Worm (Caenorhabditis elegans) whole organism, L1 larva: Measurements from ENCODE around the gene fbxa-48.

ENCODE experiments used
- C04F5.9 ChIP-seq: sonication (generic microtip); optimal IDR thresholded peaks from 2 replicates; lab custom pipeline; 2016; ENCODE audit warnings: missing genetic modification characterization, missing compliant biosample characterization
- Y116A8C.19 ChIP-seq: sonication (generic microtip); optimal IDR thresholded peaks from 2 replicates; lab custom pipeline; 2016; ENCODE audit warnings: missing compliant biosample characterization, missing genetic modification characterization, borderline replicate concordance
- aha-1 ChIP-seq: fragments of 150-350 bp; optimal IDR thresholded peaks from 2 replicates; lab custom pipeline; 2014; ENCODE audit warnings: missing biosample characterization, missing genetic modification characterization
- alr-1 ChIP-seq: fragments of 200-800 bp; sonication (Bioruptor generic); optimal IDR thresholded peaks from 2 replicates; lab custom pipeline; 2018; ENCODE audit warnings: borderline replicate concordance, mild to moderate bottlenecking, missing genetic modification characterization, missing compliant biosample characterization
- ceh-63 ChIP-seq: fragments of 200-800 bp; sonication (Bioruptor generic); optimal IDR thresholded peaks from 2 replicates; lab custom pipeline; 2018; ENCODE audit warnings: mild to moderate bottlenecking, missing genetic modification characterization, missing compliant biosample characterization
- ceh-82 ChIP-seq, 3 experiments: fragments of 150-350 bp in 1 of 3; sonication (generic microtip) in 2 of 3; optimal IDR thresholded peaks; 2 replicates each; lab custom pipeline; 2014 to 2017; ENCODE audit warnings: missing biosample characterization in 3 of 3, missing genetic modification characterization in 3 of 3
- ceh-90 ChIP-seq: sonication (generic microtip); optimal IDR thresholded peaks from 2 replicates; lab custom pipeline; 2016; ENCODE audit warnings: missing genetic modification characterization, missing compliant biosample characterization
- dpl-1 ChIP-seq, 3 experiments: fragments of 150-350 bp in 2 of 3; sonication (generic microtip) in 1 of 3; optimal IDR thresholded peaks; 2 replicates each; lab custom pipeline; 2014 to 2017; ENCODE audit warnings: missing biosample characterization in 3 of 3, missing genetic modification characterization in 3 of 3, missing genetic modification reagents in 3 of 3
- efl-1 ChIP-seq, 4 experiments: fragments of 150-350 bp; optimal IDR thresholded peaks in 3 of 4; peaks in 1 of 4; 1 replicate in 1 of 4; 2 replicates in 3 of 4; lab custom pipeline; 2014; ENCODE audit warnings: missing biosample characterization in 2 of 4, missing genetic modification characterization in 2 of 4, missing genetic modification reagents in 2 of 4
- elt-2 ChIP-seq: sonication (generic microtip); optimal IDR thresholded peaks from 2 replicates; lab custom pipeline; 2016; ENCODE audit warnings: missing genetic modification characterization, mild to moderate bottlenecking, inconsistent platforms, missing compliant biosample characterization, missing genetic modification reagents
- elt-3 ChIP-seq, 6 experiments: fragments of 150-350 bp in 1 of 6; sonication (generic microtip); optimal IDR thresholded peaks; 2 replicates each; lab custom pipeline; 2017 to 2018; ENCODE audit warnings: missing biosample characterization in 6 of 6, missing genetic modification characterization in 6 of 6, inconsistent platforms in 1 of 6
- fkh-10 ChIP-seq: sonication (generic microtip); optimal IDR thresholded peaks from 2 replicates; lab custom pipeline; 2017; ENCODE audit warnings: missing biosample characterization, missing genetic modification reagents, missing genetic modification characterization
- fos-1 ChIP-seq: fragments of 150-350 bp; optimal IDR thresholded peaks from 2 replicates; lab custom pipeline; 2014; ENCODE audit warnings: missing biosample characterization, missing genetic modification characterization
- grh-1 ChIP-seq: fragments of 200-800 bp; sonication (Bioruptor generic); IDR thresholded peaks from 2 replicates; pipeline ENCODE4 v1.3.6; 2022; ENCODE audit warnings: missing genetic modification reagents, missing genetic modification characterization, missing compliant biosample characterization
- hlh-17 ChIP-seq: fragments of 200-800 bp; sonication (Bioruptor generic); optimal IDR thresholded peaks from 2 replicates; lab custom pipeline; 2018; ENCODE audit warnings: missing genetic modification characterization, mild to moderate bottlenecking, missing compliant biosample characterization, moderate library complexity, borderline replicate concordance
- hlh-4 ChIP-seq: sonication (generic microtip); optimal IDR thresholded peaks from 2 replicates; lab custom pipeline; 2016; ENCODE audit warnings: mild to moderate bottlenecking, missing genetic modification characterization, missing compliant biosample characterization
- isw-1 ChIP-seq: fragments of 200-800 bp; sonication (Bioruptor generic); IDR thresholded peaks from 2 replicates; pipeline ENCODE4 v1.3.6; 2022; ENCODE audit warnings: missing genetic modification characterization, missing compliant biosample characterization
- lin-13 ChIP-seq: fragments of 150-350 bp; optimal IDR thresholded peaks from 2 replicates; lab custom pipeline; 2014; ENCODE audit warnings: missing biosample characterization, missing genetic modification reagents, missing genetic modification characterization
- lin-35 ChIP-seq, 2 experiments: fragments of 150-350 bp; optimal IDR thresholded peaks; 2 replicates each; lab custom pipeline; 2014; ENCODE audit warnings: missing biosample characterization in 2 of 2, missing genetic modification characterization in 2 of 2, missing genetic modification reagents in 2 of 2
- lsy-2 ChIP-seq, 2 experiments: fragments of 150-350 bp; optimal IDR thresholded peaks; 2 replicates each; lab custom pipeline; 2014; ENCODE audit warnings: missing biosample characterization in 2 of 2, missing genetic modification characterization in 2 of 2
- mab-9 ChIP-seq: fragments of 200-800 bp; sonication (Bioruptor generic); IDR thresholded peaks from 2 replicates; pipeline ENCODE4 v1.3.6; 2022; ENCODE audit warnings: missing genetic modification reagents, missing genetic modification characterization, missing compliant biosample characterization
- mef-2 ChIP-seq: fragments of 150-350 bp; optimal IDR thresholded peaks from 2 replicates; lab custom pipeline; 2014; ENCODE audit warnings: missing biosample characterization, missing genetic modification characterization
- nhr-28 ChIP-seq: fragments of 150-350 bp; optimal IDR thresholded peaks from 2 replicates; lab custom pipeline; 2014; ENCODE audit warnings: missing biosample characterization, missing genetic modification characterization
- nhr-84 ChIP-seq: sonication (generic microtip); optimal IDR thresholded peaks from 2 replicates; lab custom pipeline; 2017; ENCODE audit warnings: missing biosample characterization, missing genetic modification characterization
- nhr-85 ChIP-seq: sonication (generic microtip); peaks from one replicate; lab custom pipeline; 2016; ENCODE audit warnings: missing genetic modification characterization, inconsistent platforms, missing compliant biosample characterization
- pax-3 ChIP-seq: fragments of 200-800 bp; sonication (Bioruptor generic); optimal IDR thresholded peaks from 2 replicates; lab custom pipeline; 2018; ENCODE audit warnings: mild to moderate bottlenecking, missing genetic modification characterization, moderate library complexity, missing compliant biosample characterization
- skn-1 ChIP-seq: fragments of 150-350 bp; optimal IDR thresholded peaks from 2 replicates; lab custom pipeline; 2014; ENCODE audit warnings: missing biosample characterization, missing genetic modification characterization
- sptf-1 ChIP-seq: fragments of 150-350 bp; optimal IDR thresholded peaks from 2 replicates; lab custom pipeline; 2014; ENCODE audit warnings: missing biosample characterization, missing genetic modification characterization
- sup-37 ChIP-seq: fragments of 200-800 bp; sonication (Bioruptor generic); optimal IDR thresholded peaks from 2 replicates; lab custom pipeline; 2018; ENCODE audit warnings: mild to moderate bottlenecking, missing genetic modification characterization, missing compliant biosample characterization
- swsn-7 ChIP-seq: sonication (generic microtip); optimal IDR thresholded peaks from 2 replicates; lab custom pipeline; 2016; ENCODE audit warnings: missing genetic modification characterization, missing compliant biosample characterization
- tbx-2 ChIP-seq: sonication (generic microtip); optimal IDR thresholded peaks from 2 replicates; lab custom pipeline; 2016; ENCODE audit warnings: missing genetic modification characterization, missing compliant biosample characterization
- unc-30 ChIP-seq: sonication (generic microtip); optimal IDR thresholded peaks from 2 replicates; lab custom pipeline; 2017; ENCODE audit warnings: missing biosample characterization, missing genetic modification characterization
- unc-62 ChIP-seq: fragments of 150-350 bp; optimal IDR thresholded peaks from 2 replicates; lab custom pipeline; 2014; ENCODE audit warnings: missing biosample characterization, missing genetic modification reagents, missing genetic modification characterization
- unc-86 ChIP-seq: sonication (generic microtip); optimal IDR thresholded peaks from 2 replicates; lab custom pipeline; 2016; ENCODE audit warnings: missing genetic modification characterization, missing compliant biosample characterization
- ztf-4 ChIP-seq: fragments of 150-350 bp; optimal IDR thresholded peaks from 2 replicates; lab custom pipeline; 2014; ENCODE audit warnings: missing biosample characterization, missing genetic modification characterization

Gene fbxa-48

ce11 chrIII:2251348-2251747 lies 20.6 kb downstream of the fbxa-48 start, which contains the start of gene fbxa-7:
TSS of gene fbxa-7 (minus strand) at chrIII:2251448.
- no peak for TF ChIP-seq sup-37 (GFP tag; lab: Kevin White, UChicago)
- TF ChIP-seq mef-2 (tag; lab: Kevin White, UChicago): no peak
- no peak for TF ChIP-seq lsy-2 (tag; optimal IDR thresholded peaks at IDR 0.05; lab: Kevin White, UChicago)
- TF ChIP-seq unc-62: no peak
- no peak for TF ChIP-seq isw-1
- no peak for TF ChIP-seq skn-1 (tag; lab: Kevin White, UChicago)
- TF ChIP-seq mab-9: no peak
- TF ChIP-seq nhr-85: no peak
- no peak for TF ChIP-seq ceh-90 (tag; lab: Kevin White, UChicago)
- TF ChIP-seq nhr-84 (tag; lab: Kevin White, UChicago): no peak
- TF ChIP-seq sptf-1 (tag; lab: Kevin White, UChicago): no peak
- TF ChIP-seq ceh-63 (GFP tag; lab: Kevin White, UChicago): no peak
- no peak for TF ChIP-seq unc-30 (tag; lab: Kevin White, UChicago)
- TF ChIP-seq aha-1 (tag; lab: Kevin White, UChicago): no peak
- TF ChIP-seq ztf-4 (tag; lab: Kevin White, UChicago): no peak
- TF ChIP-seq dpl-1 (GFP tag; optimal IDR thresholded peaks at IDR 0.05; lab: Kevin White, UChicago): no peak
- no peak for TF ChIP-seq Y116A8C.19 (tag; lab: Kevin White, UChicago)
- no peak for TF ChIP-seq C04F5.9 (tag; lab: Kevin White, UChicago)
- no peak for TF ChIP-seq ceh-82 (tag; optimal IDR thresholded peaks at IDR 0.05; lab: Kevin White, UChicago)

ce11 chrIII:2245727-2246126 lies 26.2 kb downstream of the fbxa-48 start, which contains the start of gene srd-67:
TSS of gene srd-67 (minus strand) at chrIII:2245827.
- TF ChIP-seq unc-86 (tag; lab: Kevin White, UChicago) (no peak), lin-35 (GFP tag; optimal IDR thresholded peaks at IDR 0.05; lab: Kevin White, UChicago) (no peak), skn-1 (tag; lab: Kevin White, UChicago) (no peak), tbx-2 (tag; lab: Kevin White, UChicago) (no peak), pax-3 (tag; lab: Kevin White, UChicago) (no peak), grh-1 (GFP tag; lab: Robert Waterston, UW) (no peak)

- no peak for TF ChIP-seq fkh-10 (GFP tag; lab: Kevin White, UChicago)
- no peak for TF ChIP-seq hlh-4 (tag; lab: Kevin White, UChicago)
- TF ChIP-seq efl-1 (optimal IDR thresholded peaks at IDR 0.05; lab: Kevin White, UChicago): no peak
- TF ChIP-seq efl-1 (GFP tag; optimal IDR thresholded peaks at IDR 0.05 in 1 of 2; lab: Kevin White, UChicago): no peak
- TF ChIP-seq Y116A8C.19 (tag; lab: Kevin White, UChicago): no peak
- TF ChIP-seq nhr-28 (tag; lab: Kevin White, UChicago): no peak
- TF ChIP-seq alr-1 (tag; lab: Kevin White, UChicago): no peak
- no peak for TF ChIP-seq elt-3 (tag; optimal IDR thresholded peaks at IDR 0.05; lab: Kevin White, UChicago)
- no peak for TF ChIP-seq hlh-17 (GFP tag; lab: Kevin White, UChicago)
- TF ChIP-seq unc-86 (tag; lab: Kevin White, UChicago): no peak
- no peak for TF ChIP-seq aha-1 (tag; lab: Kevin White, UChicago)
- TF ChIP-seq sptf-1 (tag; lab: Kevin White, UChicago): no peak
- no peak for TF ChIP-seq nhr-85
- no peak for TF ChIP-seq elt-2 (tag; lab: Kevin White, UChicago)
- TF ChIP-seq, all 84 proteins: peak for 0
Measured at ce11 chrIII:2243617-2244016, 28.4 kb downstream of the fbxa-48 start.

- TF ChIP-seq swsn-7 (tag; lab: Kevin White, UChicago): no peak
- no peak for TF ChIP-seq nhr-28 (tag; lab: Kevin White, UChicago)
- no peak for TF ChIP-seq lin-13 (GFP tag; lab: Kevin White, UChicago)
- TF ChIP-seq mef-2 (tag; lab: Kevin White, UChicago): no peak
- no peak for TF ChIP-seq fos-1
Measured at ce11 chrIII:2240471-2240870, 31.5 kb downstream of the fbxa-48 start, which contains the start of gene srz-56. TSS of gene srz-56 (plus strand) at chrIII:2240771.
